Worm (Caenorhabditis elegans) whole organism, late embryonic: Measurements from ENCODE around the gene nhr-281.

Source experiments
- T23F11.4 ChIP-seq: fragments of 200-800 bp; sonication (Bioruptor generic); optimal IDR thresholded peaks from 2 replicates; lab custom pipeline; 2018; ENCODE audit warnings: mild to moderate bottlenecking, missing genetic modification characterization, missing compliant biosample characterization
- ceh-31 ChIP-seq: sonication (generic microtip); optimal IDR thresholded peaks from 2 replicates; lab custom pipeline; 2016; ENCODE audit warnings: missing genetic modification characterization, missing compliant biosample characterization
- elt-2 ChIP-seq: sonication (generic microtip); optimal IDR thresholded peaks from 2 replicates; lab custom pipeline; 2016; ENCODE audit warnings: missing genetic modification reagents, missing genetic modification characterization, missing compliant biosample characterization
- fkh-10 ChIP-seq: fragments of 150-350 bp; optimal IDR thresholded peaks from 2 replicates; lab custom pipeline; 2014; ENCODE audit warnings: missing biosample characterization, missing genetic modification reagents, missing genetic modification characterization
- hlh-30 ChIP-seq: sonication (generic microtip); optimal IDR thresholded peaks from 2 replicates; lab custom pipeline; 2017; ENCODE audit warnings: antibody characterized with exemption, missing genetic modification characterization, missing compliant biosample characterization; ENCODE audit not compliant: insufficient read depth
- hlh-8 ChIP-seq: sonication (generic microtip); optimal IDR thresholded peaks from 2 replicates; lab custom pipeline; 2016; ENCODE audit warnings: missing genotype, missing genetic modification characterization, missing compliant biosample characterization
- unc-42 ChIP-seq: sonication (generic microtip); optimal IDR thresholded peaks from 2 replicates; lab custom pipeline; 2016; ENCODE audit warnings: missing genotype, missing genetic modification characterization, missing compliant biosample characterization

nhr-281 gene

DNA sequence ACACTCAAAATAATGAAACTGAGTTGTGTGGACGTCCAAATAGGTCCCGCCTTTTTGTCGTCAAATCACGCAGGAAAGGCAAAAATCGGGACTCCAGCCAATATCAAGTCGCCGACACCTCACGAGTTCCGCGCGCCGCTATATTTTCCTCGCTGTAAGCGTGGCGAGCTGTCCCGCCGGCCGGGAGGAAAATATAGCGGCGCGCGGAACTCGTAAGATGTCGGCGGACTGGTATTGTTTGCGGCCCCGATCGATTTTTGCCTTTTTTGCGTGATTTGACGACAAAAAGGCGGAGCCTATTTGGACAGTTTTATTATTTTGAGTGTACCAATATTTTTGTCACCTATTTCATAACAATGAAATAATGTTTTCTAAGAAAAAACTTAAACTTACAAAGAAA, 50.5 kb downstream of the nhr-281 start:
- no peak for TF ChIP-seq fkh-10 (GFP tag; lab: Kevin White, UChicago)
- TF ChIP-seq ceh-31 (tag; lab: Kevin White, UChicago): no peak
- TF ChIP-seq hlh-30: no peak
- no peak for TF ChIP-seq elt-2 (tag; lab: Kevin White, UChicago)
- no peak for TF ChIP-seq T23F11.4 (GFP tag; lab: Kevin White, UChicago)
- no peak for TF ChIP-seq unc-42
- no peak for TF ChIP-seq hlh-8 (tag; lab: Kevin White, UChicago)
